Fruit fly (Drosophila melanogaster) S2 (cell line): ENCODE data around the gene CG34251.

Source experiments
- CG8478 ChIP-seq: fragments of >200 bp; optimal IDR thresholded peaks from 2 replicates; lab custom pipeline; 2018
- CTCF ChIP-seq, 2 experiments: fragments of >200 bp; optimal IDR thresholded peaks; 2 replicates each; lab custom pipeline; 2018

DNA sequence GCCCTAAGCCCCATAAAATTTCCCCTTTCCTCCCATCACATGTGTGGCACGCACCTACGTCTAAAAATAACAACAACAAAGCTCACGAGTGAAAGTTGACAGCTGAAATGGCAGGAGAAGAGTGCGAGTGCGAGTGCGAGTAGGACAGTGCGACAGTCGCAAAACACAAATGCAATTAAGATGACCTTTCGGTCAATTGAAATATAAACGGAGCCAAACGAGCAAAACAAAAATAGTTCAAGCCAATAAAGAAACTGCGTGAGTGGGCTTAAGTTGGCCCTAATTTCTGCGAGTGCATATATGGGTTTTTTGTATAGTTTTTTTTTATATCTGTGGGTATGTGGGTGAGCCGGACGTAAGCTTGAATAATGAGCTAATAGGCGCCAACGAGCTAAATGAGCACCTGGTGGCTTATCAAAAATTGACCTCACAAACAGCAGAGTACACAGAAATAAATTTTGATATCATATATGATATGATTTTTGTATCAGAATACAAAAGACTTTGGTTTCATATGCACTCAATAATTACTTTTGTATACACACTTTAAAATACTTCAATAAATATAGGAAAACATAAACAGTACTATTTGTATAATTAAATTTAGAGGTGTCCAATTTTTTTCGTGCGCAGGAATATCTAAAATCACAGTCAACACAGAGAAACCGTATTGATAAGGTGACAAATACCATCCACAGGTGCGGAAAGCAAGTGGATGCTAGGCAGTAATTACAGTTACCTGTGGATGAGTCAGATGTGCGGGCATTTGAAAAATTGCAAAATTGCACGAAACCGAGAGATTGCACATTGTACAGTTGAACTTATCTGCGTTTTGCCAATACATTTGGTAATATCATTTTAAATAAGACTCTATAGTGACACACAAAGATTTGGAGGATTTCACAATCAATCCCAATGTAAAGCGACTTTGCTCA is 19.4 kb upstream of the CG34251 start:
- TF ChIP-seq CTCF (optimal IDR thresholded peaks at IDR 0.05; lab: Kevin White, UChicago), result no peak
- TF ChIP-seq CG8478, result no peak
